Worm (Caenorhabditis elegans) whole organism, L4 larva: ENCODE measurements around the gene C17C3.1.

Source experiments
- F10B5.3 ChIP-seq: sonication (generic microtip); optimal IDR thresholded peaks from 2 replicates; lab custom pipeline; 2016; ENCODE audit warnings: mild to moderate bottlenecking, missing genetic modification characterization, missing compliant biosample characterization
- Y105C5A.15 ChIP-seq: fragments of 200-800 bp; sonication (Bioruptor generic); IDR thresholded peaks from 2 replicates; pipeline ENCODE4 v1.3.6; 2022; ENCODE audit warnings: missing genetic modification characterization, missing compliant biosample characterization
- Y75B8A.6 ChIP-seq: fragments of 200-800 bp; sonication (Bioruptor generic); IDR thresholded peaks from 2 replicates; pipeline ENCODE4 v1.3.6; 2022; ENCODE audit warnings: missing genetic modification reagents, missing genetic modification characterization, missing compliant biosample characterization
- ZK546.5 ChIP-seq, 2 experiments: sonication (generic microtip); optimal IDR thresholded peaks; 2 replicates each; lab custom pipeline; 2017; ENCODE audit warnings: missing biosample characterization in 2 of 2, missing genetic modification characterization in 2 of 2
- aly-2 ChIP-seq: sonication (generic microtip); optimal IDR thresholded peaks from 2 replicates; lab custom pipeline; 2018; ENCODE audit warnings: missing biosample characterization, missing genetic modification characterization
- attf-4 ChIP-seq: sonication (generic microtip); optimal IDR thresholded peaks from 3 replicates; lab custom pipeline; 2017; ENCODE audit warnings: missing biosample characterization, missing genetic modification characterization
- ceh-20 ChIP-seq: fragments of 200-800 bp; sonication (Bioruptor generic); IDR thresholded peaks from 2 replicates; pipeline ENCODE4 v1.3.6; 2022; ENCODE audit warnings: missing genetic modification reagents, missing genetic modification characterization, missing compliant biosample characterization
- ceh-28 ChIP-seq: fragments of 150-350 bp; optimal IDR thresholded peaks from 2 replicates; lab custom pipeline; 2014; ENCODE audit warnings: missing biosample characterization, missing genetic modification reagents, missing genetic modification characterization
- ces-1 ChIP-seq: fragments of 150-350 bp; sonication (generic microtip); optimal IDR thresholded peaks from 4 replicates; lab custom pipeline; 2014; ENCODE audit warnings: missing biosample characterization, missing genetic modification reagents, missing genetic modification characterization
- cey-2 ChIP-seq: sonication (generic microtip); optimal IDR thresholded peaks from 3 replicates; lab custom pipeline; 2017; ENCODE audit warnings: missing genetic modification characterization, mild to moderate bottlenecking, missing compliant biosample characterization, antibody characterized with exemption, borderline replicate concordance; ENCODE audit not compliant: insufficient read depth
- ctbp-1 ChIP-seq: fragments of 200-800 bp; sonication (Bioruptor generic); IDR thresholded peaks from 2 replicates; pipeline ENCODE4 v1.3.6; 2022; ENCODE audit warnings: missing genetic modification reagents, missing genetic modification characterization, missing compliant biosample characterization
- daf-12 ChIP-seq: fragments of 150-350 bp; optimal IDR thresholded peaks from 2 replicates; lab custom pipeline; 2014; ENCODE audit warnings: missing biosample characterization, missing genetic modification reagents, missing genetic modification characterization
- daf-16 ChIP-seq, 3 experiments: sonication (generic microtip); optimal IDR thresholded peaks; 2 replicates each; lab custom pipeline; 2016 to 2017; ENCODE audit warnings: missing genetic modification characterization in 3 of 3, missing genetic modification reagents in 3 of 3, mild to moderate bottlenecking in 2 of 3, missing compliant biosample characterization in 2 of 3, missing biosample characterization in 1 of 3, moderate library complexity in 1 of 3
- dmd-6 ChIP-seq: fragments of 200-800 bp; sonication (Bioruptor generic); IDR thresholded peaks from 2 replicates; pipeline ENCODE4 v1.3.6; 2022; ENCODE audit warnings: missing genetic modification reagents, missing genetic modification characterization, missing compliant biosample characterization
- dmd-8 ChIP-seq: fragments of 200-800 bp; sonication (Bioruptor generic); IDR thresholded peaks from 2 replicates; pipeline ENCODE4 v1.3.6; 2022; ENCODE audit warnings: missing genetic modification characterization, missing compliant biosample characterization
- dpl-1 ChIP-seq: fragments of 150-350 bp; optimal IDR thresholded peaks from 2 replicates; lab custom pipeline; 2014; ENCODE audit warnings: missing biosample characterization, missing genetic modification reagents, missing genetic modification characterization
- dve-1 ChIP-seq: sonication (generic microtip); optimal IDR thresholded peaks from 2 replicates; lab custom pipeline; 2017; ENCODE audit warnings: antibody characterized with exemption, mild to moderate bottlenecking, missing genetic modification characterization, missing compliant biosample characterization; ENCODE audit not compliant: insufficient read depth
- egl-27 ChIP-seq: sonication (generic microtip); optimal IDR thresholded peaks from 3 replicates; lab custom pipeline; 2017; ENCODE audit warnings: missing biosample characterization, missing genetic modification reagents, missing genetic modification characterization
- hlh-11 ChIP-seq: fragments of 200-800 bp; sonication (Bioruptor generic); optimal IDR thresholded peaks from 2 replicates; lab custom pipeline; 2018; ENCODE audit warnings: mild to moderate bottlenecking, missing genetic modification characterization, missing compliant biosample characterization
- hlh-30 ChIP-seq: sonication (generic microtip); optimal IDR thresholded peaks from 2 replicates; lab custom pipeline; 2017; ENCODE audit warnings: antibody characterized with exemption, mild to moderate bottlenecking, missing genetic modification characterization, missing compliant biosample characterization; ENCODE audit not compliant: insufficient read depth
- lim-7 ChIP-seq: fragments of 200-800 bp; sonication (Bioruptor generic); IDR thresholded peaks from 2 replicates; pipeline ENCODE4 v1.3.6; 2022; ENCODE audit warnings: missing genetic modification characterization, missing compliant biosample characterization
- lin-38 ChIP-seq: fragments of 200-800 bp; sonication (Bioruptor generic); IDR thresholded peaks from 2 replicates; pipeline ENCODE4 v1.3.6; 2022; ENCODE audit warnings: missing genetic modification reagents, missing genetic modification characterization, missing compliant biosample characterization
- lin-39 ChIP-seq: fragments of 150-350 bp; optimal IDR thresholded peaks from 2 replicates; lab custom pipeline; 2014; ENCODE audit warnings: missing biosample characterization, missing genetic modification reagents, missing genetic modification characterization
- mdl-1 ChIP-seq, 2 experiments: fragments of 150-350 bp in 1 of 2; sonication (generic microtip) in 1 of 2; optimal IDR thresholded peaks; 2 replicates each; lab custom pipeline; 2014 to 2017; ENCODE audit warnings: missing biosample characterization in 2 of 2, missing genetic modification characterization in 2 of 2
- mdt-29 ChIP-seq: fragments of 200-800 bp; sonication (Bioruptor generic); IDR thresholded peaks from 2 replicates; pipeline ENCODE4 v1.3.6; 2022; ENCODE audit warnings: missing genetic modification reagents, missing genetic modification characterization, missing compliant biosample characterization
- mep-1 ChIP-seq: fragments of 150-350 bp; sonication (generic microtip); optimal IDR thresholded peaks from 3 replicates; lab custom pipeline; 2014; ENCODE audit warnings: missing biosample characterization, missing genetic modification characterization
- mxl-3 ChIP-seq: fragments of 200-800 bp; sonication (Bioruptor generic); optimal IDR thresholded peaks from 2 replicates; lab custom pipeline; 2018; ENCODE audit warnings: mild to moderate bottlenecking, missing genetic modification characterization, missing compliant biosample characterization
- nhr-10 ChIP-seq: fragments of 150-350 bp; optimal IDR thresholded peaks from 2 replicates; lab custom pipeline; 2014; ENCODE audit warnings: missing biosample characterization, missing genetic modification characterization
- nhr-102 ChIP-seq: sonication (generic microtip); optimal IDR thresholded peaks from 2 replicates; lab custom pipeline; 2016; ENCODE audit warnings: mild to moderate bottlenecking, missing genetic modification characterization, moderate library complexity, missing compliant biosample characterization
- nhr-42 ChIP-seq: fragments of 200-800 bp; sonication (Bioruptor generic); IDR thresholded peaks from 2 replicates; pipeline ENCODE4 v1.3.6; 2022; ENCODE audit warnings: missing genetic modification characterization, missing compliant biosample characterization
- nhr-6 ChIP-seq: fragments of 150-350 bp; optimal IDR thresholded peaks from 2 replicates; lab custom pipeline; 2014; ENCODE audit warnings: missing biosample characterization, missing genetic modification characterization
- nhr-76 ChIP-seq: fragments of 150-350 bp; optimal IDR thresholded peaks from 2 replicates; lab custom pipeline; 2014; ENCODE audit warnings: missing biosample characterization, missing genetic modification characterization
- nhr-77 ChIP-seq: fragments of 150-350 bp; optimal IDR thresholded peaks from 2 replicates; lab custom pipeline; 2014; ENCODE audit warnings: missing biosample characterization, missing genetic modification characterization
- php-3 ChIP-seq: fragments of 200-800 bp; sonication (Bioruptor generic); IDR thresholded peaks from 2 replicates; pipeline ENCODE4 v1.3.6; 2022; ENCODE audit warnings: missing genetic modification reagents, missing genetic modification characterization, missing compliant biosample characterization
- pqm-1 ChIP-seq: sonication (generic microtip); optimal IDR thresholded peaks from 2 replicates; lab custom pipeline; 2017; ENCODE audit warnings: missing biosample characterization, missing genetic modification characterization
- rbr-2 ChIP-seq: sonication (generic microtip); optimal IDR thresholded peaks from 2 replicates; lab custom pipeline; 2016; ENCODE audit warnings: missing genotype, missing genetic modification characterization, missing compliant biosample characterization
- skn-1 ChIP-seq: fragments of 150-350 bp; optimal IDR thresholded peaks from 2 replicates; lab custom pipeline; 2014; ENCODE audit warnings: missing biosample characterization, missing genetic modification characterization
- snpc-1.2 ChIP-seq: fragments of 200-800 bp; sonication (Bioruptor generic); IDR thresholded peaks from 2 replicates; pipeline ENCODE4 v1.3.6; 2022; ENCODE audit warnings: missing genetic modification reagents, missing genetic modification characterization, missing compliant biosample characterization
- spr-1 ChIP-seq: sonication (generic microtip); optimal IDR thresholded peaks from 2 replicates; lab custom pipeline; 2016; ENCODE audit warnings: mild to moderate bottlenecking, missing genetic modification characterization, missing compliant biosample characterization
- tag-97 ChIP-seq: fragments of 200-800 bp; sonication (Bioruptor generic); IDR thresholded peaks from 2 replicates; pipeline ENCODE4 v1.3.6; 2022; ENCODE audit warnings: missing genetic modification characterization, missing compliant biosample characterization
- unc-62 ChIP-seq, 3 experiments: fragments of 150-350 bp in 1 of 3; sonication (generic microtip); optimal IDR thresholded peaks in 2 of 3; peaks in 1 of 3; 1 replicate in 1 of 3; 2 replicates in 2 of 3; lab custom pipeline; 2014 to 2017; ENCODE audit warnings: missing biosample characterization in 3 of 3, missing genetic modification characterization in 3 of 3, missing genetic modification reagents in 3 of 3, missing genotype in 1 of 3
- zfp-2 ChIP-seq: sonication (generic microtip); optimal IDR thresholded peaks from 2 replicates; lab custom pipeline; 2016; ENCODE audit warnings: mild to moderate bottlenecking, missing genetic modification characterization, missing compliant biosample characterization
- zip-11 ChIP-seq: fragments of 200-800 bp; sonication (Bioruptor generic); IDR thresholded peaks from 2 replicates; pipeline ENCODE4 v1.3.6; 2022; ENCODE audit warnings: missing genetic modification characterization, missing compliant biosample characterization
- ztf-11 ChIP-seq: fragments of 150-350 bp; optimal IDR thresholded peaks from 2 replicates; lab custom pipeline; 2014; ENCODE audit warnings: missing biosample characterization, missing genetic modification characterization

Gene C17C3.1

ce11 chrII:5599326-5600044, 29.1 kb downstream of the C17C3.1 start, which contains the start of gene C17G10.10 (continued):
- TF ChIP-seq hlh-30 (tag; lab: Kevin White, UChicago) (peak; percentile 82), egl-27 (no peak), snpc-1.2 (GFP tag; lab: Robert Waterston, UW) (peak; percentile 75), attf-4 (no peak)
- TF ChIP-seq, all 104 proteins: peak for 44

- TF ChIP-seq dve-1 (tag; lab: Kevin White, UChicago) (no peak), F10B5.3 (no peak), ztf-11 (tag; lab: Kevin White, UChicago) (no peak), rbr-2 (tag; lab: Kevin White, UChicago) (no peak), lin-38 (no peak), lin-39 (tag; lab: Kevin White, UChicago) (no peak), dmd-6 (GFP tag; lab: Robert Waterston, UW) (no peak), zip-11 (GFP tag; lab: Robert Waterston, UW) (no peak), mdt-29 (no peak), nhr-77 (tag; lab: Kevin White, UChicago) (no peak), zfp-2 (tag; lab: Kevin White, UChicago) (no peak), nhr-102 (tag; lab: Kevin White, UChicago) (no peak)
These were observed 32.8 kb downstream of the C17C3.1 start, which contains the start of gene C17G10.6 for ce11 chrII:5603194-5603593. C17G10.6 (minus strand) TSS chrII:5603294.

- no peak for TF ChIP-seq egl-27
- TF ChIP-seq dpl-1 (GFP tag; lab: Kevin White, UChicago), result no peak
- no peak for TF ChIP-seq mdt-29
- no peak for TF ChIP-seq nhr-42 (GFP tag; lab: Robert Waterston, UW)
- no peak for TF ChIP-seq ceh-20
- TF ChIP-seq lin-38, result no peak
- no peak for TF ChIP-seq daf-12 (tag; lab: Kevin White, UChicago)
- TF ChIP-seq tag-97, result no peak
- TF ChIP-seq nhr-76 (tag; lab: Kevin White, UChicago), result no peak
- no peak for TF ChIP-seq aly-2 (tag; lab: Kevin White, UChicago)
- no peak for TF ChIP-seq ces-1 (GFP tag; lab: Kevin White, UChicago)
- TF ChIP-seq Y75B8A.6 (GFP tag; lab: Robert Waterston, UW), result no peak
- no peak for TF ChIP-seq ZK546.5 (tag; optimal IDR thresholded peaks at IDR 0.05; lab: Kevin White, UChicago)
These were observed 34.1 kb downstream of the C17C3.1 start for ce11 chrII:5604441-5604840.

ce11 chrII:5605538-5605945, 35.2 kb downstream of the C17C3.1 start:
- TF ChIP-seq spr-1 (tag; lab: Kevin White, UChicago), result no peak
- peak; percentile 66 for TF ChIP-seq nhr-77 (tag; lab: Kevin White, UChicago)
- TF ChIP-seq nhr-10, result peak; percentile 86
- TF ChIP-seq php-3, result peak; percentile 41; the same call in 1 of the 2 replicates
- peak; percentile 21 for TF ChIP-seq ceh-28 (tag; lab: Kevin White, UChicago)
- TF ChIP-seq ctbp-1 (GFP tag; lab: Robert Waterston, UW), result no peak
- TF ChIP-seq cey-2 (tag; lab: Kevin White, UChicago), result peak; percentile 41
- peak; percentile 63 for TF ChIP-seq dmd-6 (GFP tag; lab: Robert Waterston, UW)
- no peak for TF ChIP-seq daf-16 (GFP tag; optimal IDR thresholded peaks at IDR 0.05; lab: Kevin White, UChicago)
- peak; percentile 60 for TF ChIP-seq daf-16 (tag; optimal IDR thresholded peaks at IDR 0.05; lab: Kevin White, UChicago)
- peak; percentile 47 for TF ChIP-seq nhr-6 (tag; lab: Kevin White, UChicago)
- TF ChIP-seq ceh-20, result no peak
- TF ChIP-seq lim-7 (GFP tag; lab: Robert Waterston, UW), result no peak
- TF ChIP-seq mdl-1 (tag; optimal IDR thresholded peaks at IDR 0.05; lab: Kevin White, UChicago), result peak; percentile 27 to 84
- TF ChIP-seq lin-38, result no peak
- TF ChIP-seq pqm-1 (tag; lab: Kevin White, UChicago), result peak; percentile 62
- peak; percentile 72 for TF ChIP-seq mep-1 (tag; lab: Kevin White, UChicago)
- no peak for TF ChIP-seq Y105C5A.15 (GFP tag; lab: Robert Waterston, UW)
- TF ChIP-seq skn-1 (tag; lab: Kevin White, UChicago), result no peak
- TF ChIP-seq dmd-8 (GFP tag; lab: Robert Waterston, UW), result no peak
- TF ChIP-seq mxl-3 (GFP tag; lab: Kevin White, UChicago), result peak; percentile 58
- TF ChIP-seq hlh-11 (tag; lab: Kevin White, UChicago), result peak; percentile 90
- TF ChIP-seq unc-62 (GFP tag; optimal IDR thresholded peaks at IDR 0.05 in 1 of 2; lab: Kevin White, UChicago), result peak in 1 of 2 experiments; percentile 98
- TF ChIP-seq unc-62 (tag; optimal IDR thresholded peaks at IDR 0.05; lab: Kevin White, UChicago), result no peak
- peak; percentile 51 for TF ChIP-seq nhr-76 (tag; lab: Kevin White, UChicago)
